Worm (Caenorhabditis elegans): ENCODE measurements around the gene che-10.

Gene che-10

ce11 chrII:4657370-4657769 is 19.2 kb upstream of the che-10 start:
- no peak for TF ChIP-seq bed-3 (GFP tag; optimal IDR thresholded peaks at IDR 0.05)
- TF ChIP-seq flh-1 (GFP tag; optimal IDR thresholded peaks at IDR 0.05) = no peak

- TF ChIP-seq hlh-1 (tag; optimal IDR thresholded peaks at IDR 0.05) (no peak), nhr-76 (tag; optimal IDR thresholded peaks at IDR 0.05) (no peak), lsy-2 (tag; optimal IDR thresholded peaks at IDR 0.05) (no peak), bed-3 (GFP tag; optimal IDR thresholded peaks at IDR 0.05) (no peak), unc-39 (tag; optimal IDR thresholded peaks at IDR 0.05) (no peak), sptf-1 (tag; optimal IDR thresholded peaks at IDR 0.05) (no peak), ham-2 (GFP tag; optimal IDR thresholded peaks at IDR 0.05) (no peak), snpc-4 (tag; optimal IDR thresholded peaks at IDR 0.05) (no peak), unc-62 (GFP tag; optimal IDR thresholded peaks at IDR 0.05) (no peak), blmp-1 (tag; optimal IDR thresholded peaks at IDR 0.05) (no peak), mep-1 (tag; optimal IDR thresholded peaks at IDR 0.05) (no peak), mab-5 (tag; optimal IDR thresholded peaks at IDR 0.05) (no peak), flh-1 (GFP tag; optimal IDR thresholded peaks at IDR 0.05) (no peak), drap-1 (GFP tag; optimal IDR thresholded peaks at IDR 0.05) (no peak), ztf-11 (tag; optimal IDR thresholded peaks at IDR 0.05) (no peak), zip-8 (tag; optimal IDR thresholded peaks at IDR 0.05) (no peak), ces-1 (GFP tag; optimal IDR thresholded peaks at IDR 0.05) (no peak), lin-32 (GFP tag; optimal IDR thresholded peaks at IDR 0.05) (no peak), pha-4 (tag; optimal IDR thresholded peaks at IDR 0.05) (no peak)
These were observed 17.7 kb upstream of the che-10 start, which contains the start of gene fut-6 for ce11 chrII:4655834-4656233. TSS of gene fut-6 (minus strand) at chrII:4655934.

ce11 chrII:4650072-4650471 is 11.9 kb upstream of the che-10 start:
- TF ChIP-seq elt-3 (tag; optimal IDR thresholded peaks at IDR 0.05) = no peak
- no peak for TF ChIP-seq sptf-1 (tag; optimal IDR thresholded peaks at IDR 0.05)
- TF ChIP-seq ceh-39 (tag; optimal IDR thresholded peaks at IDR 0.05) = no peak
- TF ChIP-seq hlh-1 (tag; optimal IDR thresholded peaks at IDR 0.05) = peak; percentile 31
- no peak for TF ChIP-seq ceh-43 (GFP tag; optimal IDR thresholded peaks at IDR 0.05)
- no peak for TF ChIP-seq unc-62 (GFP tag; optimal IDR thresholded peaks at IDR 0.05)
- TF ChIP-seq drap-1 (GFP tag; optimal IDR thresholded peaks at IDR 0.05) = no peak
- TF ChIP-seq elt-1 (tag; optimal IDR thresholded peaks at IDR 0.05; ENCODE audit: borderline replicate concordance, insufficient read depth) = no peak

- TF ChIP-seq pha-4 (tag; optimal IDR thresholded peaks at IDR 0.05) (peak; percentile 55), mls-2 (tag; optimal IDR thresholded peaks at IDR 0.05) (no peak), ceh-83 (GFP tag; optimal IDR thresholded peaks at IDR 0.05) (no peak)
These were observed 10.6 kb upstream of the che-10 start, which contains the start of gene lgc-27 for ce11 chrII:4648785-4649184. TSS of gene lgc-27 (plus strand) at chrII:4649085.

- TF ChIP-seq mep-1 (tag; optimal IDR thresholded peaks at IDR 0.05) (peak; percentile 72), ces-1 (GFP tag; optimal IDR thresholded peaks at IDR 0.05) (peak; percentile 78), cnd-1 (tag; optimal IDR thresholded peaks at IDR 0.05) (peak; percentile 91), nhr-12 (tag; optimal IDR thresholded peaks at IDR 0.05) (no peak), lin-32 (GFP tag; optimal IDR thresholded peaks at IDR 0.05) (peak; percentile 67), bed-3 (GFP tag; optimal IDR thresholded peaks at IDR 0.05) (no peak), mls-2 (tag; optimal IDR thresholded peaks at IDR 0.05) (peak; percentile 21), lsy-2 (tag; optimal IDR thresholded peaks at IDR 0.05) (peak; percentile 4), unc-120 (tag; optimal IDR thresholded peaks at IDR 0.05; ENCODE audit: poor library complexity, severe bottlenecking) (peak; percentile 47)
These were observed 2.6 kb upstream of the che-10 start for ce11 chrII:4640748-4641147.

ce11 chrII:4638891-4639290 is 750 bp upstream of the che-10 start:
- TF ChIP-seq nhr-12 (tag; optimal IDR thresholded peaks at IDR 0.05) (no peak), lin-32 (GFP tag; optimal IDR thresholded peaks at IDR 0.05) (no peak), nhr-2 (tag; optimal IDR thresholded peaks at IDR 0.05) (no peak), sptf-1 (tag; optimal IDR thresholded peaks at IDR 0.05) (no peak), nhr-76 (tag; optimal IDR thresholded peaks at IDR 0.05) (no peak), unc-39 (tag; optimal IDR thresholded peaks at IDR 0.05) (no peak), cnd-1 (tag; optimal IDR thresholded peaks at IDR 0.05) (no peak), unc-120 (tag; optimal IDR thresholded peaks at IDR 0.05; ENCODE audit: poor library complexity, severe bottlenecking) (no peak), lin-13 (tag; optimal IDR thresholded peaks at IDR 0.05) (no peak), nhr-28 (tag; optimal IDR thresholded peaks at IDR 0.05) (no peak), ceh-43 (GFP tag; optimal IDR thresholded peaks at IDR 0.05) (no peak), pha-4 (tag; optimal IDR thresholded peaks at IDR 0.05) (no peak), M03D4.4 (tag; optimal IDR thresholded peaks at IDR 0.05) (no peak), mab-5 (tag; optimal IDR thresholded peaks at IDR 0.05) (no peak), blmp-1 (tag; optimal IDR thresholded peaks at IDR 0.05) (no peak)
